Worm (Caenorhabditis elegans): ENCODE results near the gene Y51H4A.25.

DNA sequence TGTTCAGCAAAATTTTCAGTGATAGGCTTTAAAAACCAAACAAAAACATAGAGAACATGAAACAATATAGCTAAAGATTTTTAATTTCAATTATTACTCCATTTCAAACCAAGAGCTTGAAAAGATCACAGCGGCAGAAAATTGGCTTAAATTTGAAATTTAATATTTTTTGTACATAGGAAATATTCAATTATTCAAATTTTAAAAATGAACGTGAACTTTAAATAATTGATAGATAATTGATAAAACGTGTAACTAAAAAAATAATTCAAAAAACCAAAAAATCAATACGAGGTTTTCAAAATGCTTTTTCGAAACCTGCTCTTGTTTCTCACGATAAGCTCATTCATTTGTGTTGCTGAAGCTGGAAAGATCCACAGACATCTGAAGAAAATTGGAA is 15.7 kb upstream of the Y51H4A.25 start, which contains the start of gene Y51H4A.22:
- TF ChIP-seq nhr-90 (tag; optimal IDR thresholded peaks at IDR 0.05) (no peak), sea-2 (GFP tag; IDR thresholded peaks at IDR 0.05) (no peak), hrde-1 (tag; optimal IDR thresholded peaks at IDR 0.05; ENCODE audit: borderline replicate concordance) (no peak), F57C9.4 (tag; optimal IDR thresholded peaks at IDR 0.05) (no peak), T07F8.4 (tag; optimal IDR thresholded peaks at IDR 0.05) (no peak), lsy-27 (tag; optimal IDR thresholded peaks at IDR 0.05; ENCODE audit: borderline replicate concordance, insufficient read depth) (no peak), sdz-38 (tag; optimal IDR thresholded peaks at IDR 0.05) (no peak), ztf-18 (tag; optimal IDR thresholded peaks at IDR 0.05) (no peak), dox-1 (GFP tag; IDR thresholded peaks at IDR 0.05) (no peak), ceh-40 (GFP tag; IDR thresholded peaks at IDR 0.05) (no peak), K11D2.4 (GFP tag; IDR thresholded peaks at IDR 0.05) (no peak), snpc-1.3 (tag; optimal IDR thresholded peaks at IDR 0.05; ENCODE audit: insufficient read depth) (no peak)

Measured in whole organism, young adult.